Worm (Caenorhabditis elegans): ENCODE data around the gene C25H3.10.

C25H3.10 gene

ce11 chrII:5738795-5739194 lies 40.0 kb upstream of the C25H3.10 start, which contains the start of gene hlh-14:
Gene hlh-14, minus strand, starts transcription at chrII:5738895.
- TF ChIP-seq nhr-28 (tag; optimal IDR thresholded peaks at IDR 0.05) (no peak), mls-2 (tag; optimal IDR thresholded peaks at IDR 0.05) (no peak), lin-32 (GFP tag; optimal IDR thresholded peaks at IDR 0.05) (no peak), sptf-1 (tag; optimal IDR thresholded peaks at IDR 0.05) (no peak), ztf-11 (tag; optimal IDR thresholded peaks at IDR 0.05) (no peak), nhr-237 (tag; optimal IDR thresholded peaks at IDR 0.05) (no peak), nhr-2 (tag; optimal IDR thresholded peaks at IDR 0.05) (no peak)

ce11 chrII:5736599-5736998 lies 37.8 kb upstream of the C25H3.10 start:
- TF ChIP-seq bed-3 (GFP tag; optimal IDR thresholded peaks at IDR 0.05) (no peak), flh-1 (GFP tag; optimal IDR thresholded peaks at IDR 0.05) (no peak), unc-120 (tag; optimal IDR thresholded peaks at IDR 0.05; ENCODE audit: poor library complexity, severe bottlenecking) (no peak), lsy-2 (tag; optimal IDR thresholded peaks at IDR 0.05) (no peak), nhr-2 (tag; optimal IDR thresholded peaks at IDR 0.05) (no peak), nhr-237 (tag; optimal IDR thresholded peaks at IDR 0.05) (no peak)

- TF ChIP-seq snpc-4 (tag; optimal IDR thresholded peaks at IDR 0.05) (no peak), ham-2 (GFP tag; optimal IDR thresholded peaks at IDR 0.05) (no peak), mls-2 (tag; optimal IDR thresholded peaks at IDR 0.05) (no peak), M03D4.4 (tag; optimal IDR thresholded peaks at IDR 0.05) (no peak), ceh-43 (GFP tag; optimal IDR thresholded peaks at IDR 0.05) (no peak), unc-62 (GFP tag; optimal IDR thresholded peaks at IDR 0.05) (no peak), nhr-2 (tag; optimal IDR thresholded peaks at IDR 0.05) (peak; percentile 78), bed-3 (GFP tag; optimal IDR thresholded peaks at IDR 0.05) (no peak), blmp-1 (tag; optimal IDR thresholded peaks at IDR 0.05) (no peak), elt-1 (tag; optimal IDR thresholded peaks at IDR 0.05; ENCODE audit: borderline replicate concordance, insufficient read depth) (peak; percentile 61), ceh-39 (tag; optimal IDR thresholded peaks at IDR 0.05) (no peak)
These were observed 37.0 kb upstream of the C25H3.10 start for ce11 chrII:5735744-5736143.

ce11 chrII:5734883-5735282 lies 36.1 kb upstream of the C25H3.10 start:
- TF ChIP-seq nhr-12 (tag; optimal IDR thresholded peaks at IDR 0.05), result no peak
- TF ChIP-seq unc-62 (GFP tag; optimal IDR thresholded peaks at IDR 0.05), result peak; percentile 69
- peak; percentile 92 for TF ChIP-seq zip-8 (tag; optimal IDR thresholded peaks at IDR 0.05)
- TF ChIP-seq nhr-2 (tag; optimal IDR thresholded peaks at IDR 0.05), result peak; percentile 52

ce11 chrII:5730343-5731083 lies 31.7 kb upstream of the C25H3.10 start, which contains the start of the genes C18A3.7 and C18A3.11:
Gene C18A3.7, minus strand, starts transcription at chrII:5730443.
Gene C18A3.11, plus strand, starts transcription at chrII:5731033.
- TF ChIP-seq ham-2 (GFP tag; optimal IDR thresholded peaks at IDR 0.05), result no peak
- no peak for TF ChIP-seq unc-120 (tag; optimal IDR thresholded peaks at IDR 0.05; ENCODE audit: poor library complexity, severe bottlenecking)
- no peak for TF ChIP-seq hlh-1 (tag; optimal IDR thresholded peaks at IDR 0.05)
- no peak for TF ChIP-seq nhr-76 (tag; optimal IDR thresholded peaks at IDR 0.05)
- TF ChIP-seq mep-1 (tag; optimal IDR thresholded peaks at IDR 0.05), result no peak
- no peak for TF ChIP-seq bed-3 (GFP tag; optimal IDR thresholded peaks at IDR 0.05)
- TF ChIP-seq cnd-1 (tag; optimal IDR thresholded peaks at IDR 0.05), result no peak
- TF ChIP-seq drap-1 (GFP tag; optimal IDR thresholded peaks at IDR 0.05), result no peak
- TF ChIP-seq nhr-28 (tag; optimal IDR thresholded peaks at IDR 0.05), result no peak
- no peak for TF ChIP-seq lsy-2 (tag; optimal IDR thresholded peaks at IDR 0.05)
- TF ChIP-seq M03D4.4 (tag; optimal IDR thresholded peaks at IDR 0.05), result no peak
- TF ChIP-seq ceh-39 (tag; optimal IDR thresholded peaks at IDR 0.05), result no peak
- TF ChIP-seq lin-13 (tag; optimal IDR thresholded peaks at IDR 0.05), result no peak
- no peak for TF ChIP-seq lin-32 (GFP tag; optimal IDR thresholded peaks at IDR 0.05)
- no peak for TF ChIP-seq sem-2 (GFP tag; optimal IDR thresholded peaks at IDR 0.05)
- no peak for TF ChIP-seq snpc-4 (tag; optimal IDR thresholded peaks at IDR 0.05)
- no peak for TF ChIP-seq elt-3 (tag; optimal IDR thresholded peaks at IDR 0.05)
- TF ChIP-seq zip-8 (tag; optimal IDR thresholded peaks at IDR 0.05), result no peak
- no peak for TF ChIP-seq mab-5 (tag; optimal IDR thresholded peaks at IDR 0.05)

Data from whole organism, mixed stage, embryonic.